Worm (Caenorhabditis elegans): ENCODE results near the gene fat-4.
A peak's percentile ranks its signal among the peaks of the same experiment; 100 is the strongest.

Gene fat-4

DNA sequence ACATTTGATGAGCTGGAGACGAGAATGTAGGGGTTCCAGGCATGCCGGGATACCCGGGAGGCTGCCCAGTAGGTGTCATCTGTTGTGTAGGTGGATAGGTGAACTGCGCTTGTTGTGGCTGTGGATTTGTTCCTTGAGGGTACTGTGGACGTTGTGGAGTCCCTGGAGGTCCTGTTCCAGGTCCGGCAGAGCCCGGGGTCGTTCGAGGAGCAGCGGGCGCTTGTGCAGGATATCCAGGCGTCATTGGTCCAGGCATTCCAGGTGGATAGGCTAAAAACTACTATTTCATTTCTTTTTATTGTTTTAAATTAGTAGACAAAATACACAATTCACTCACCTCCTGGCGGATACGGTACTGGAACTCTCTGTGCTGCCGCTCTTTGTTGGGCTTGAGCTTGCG is 4.0 kb upstream of the fat-4 start:
- TF ChIP-seq nhr-76 (tag; optimal IDR thresholded peaks at IDR 0.05) (no peak), nhr-2 (tag; optimal IDR thresholded peaks at IDR 0.05) (no peak), pha-4 (tag; optimal IDR thresholded peaks at IDR 0.05) (no peak), bed-3 (GFP tag; optimal IDR thresholded peaks at IDR 0.05) (no peak), mab-5 (tag; optimal IDR thresholded peaks at IDR 0.05) (no peak), lin-32 (GFP tag; optimal IDR thresholded peaks at IDR 0.05) (no peak), sptf-1 (tag; optimal IDR thresholded peaks at IDR 0.05) (no peak), ces-1 (GFP tag; optimal IDR thresholded peaks at IDR 0.05) (no peak), mls-2 (tag; optimal IDR thresholded peaks at IDR 0.05) (no peak)

DNA sequence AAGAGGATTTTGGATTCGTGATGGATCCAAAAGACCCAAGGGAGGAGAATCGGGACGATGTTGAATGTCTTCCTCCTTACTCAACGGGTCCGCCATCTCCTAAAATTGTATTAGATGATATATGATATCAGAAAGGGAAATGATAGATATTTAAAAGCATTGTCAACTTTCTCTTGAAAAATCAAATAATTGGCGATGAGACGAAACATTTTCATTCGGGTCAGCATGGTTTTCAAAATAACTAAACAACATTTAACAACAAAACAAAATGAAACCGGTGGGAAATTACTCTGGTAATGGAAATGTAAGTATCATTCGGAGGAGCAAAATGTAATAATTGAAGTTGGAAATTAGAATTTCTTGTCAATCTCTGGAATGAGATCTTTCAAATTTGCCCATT is 2.7 kb upstream of the fat-4 start, which contains the start of gene pis-1:
Gene pis-1, minus strand, starts transcription at position 101 of the 400 bp plus-strand sequence.
- TF ChIP-seq mls-2 (tag; optimal IDR thresholded peaks at IDR 0.05): no peak
- TF ChIP-seq pha-4 (tag; optimal IDR thresholded peaks at IDR 0.05): no peak
- TF ChIP-seq mep-1 (tag; optimal IDR thresholded peaks at IDR 0.05): no peak
- TF ChIP-seq ceh-39 (tag; optimal IDR thresholded peaks at IDR 0.05): no peak
- TF ChIP-seq ham-2 (GFP tag; optimal IDR thresholded peaks at IDR 0.05): no peak
- TF ChIP-seq lin-13 (tag; optimal IDR thresholded peaks at IDR 0.05): no peak

DNA sequence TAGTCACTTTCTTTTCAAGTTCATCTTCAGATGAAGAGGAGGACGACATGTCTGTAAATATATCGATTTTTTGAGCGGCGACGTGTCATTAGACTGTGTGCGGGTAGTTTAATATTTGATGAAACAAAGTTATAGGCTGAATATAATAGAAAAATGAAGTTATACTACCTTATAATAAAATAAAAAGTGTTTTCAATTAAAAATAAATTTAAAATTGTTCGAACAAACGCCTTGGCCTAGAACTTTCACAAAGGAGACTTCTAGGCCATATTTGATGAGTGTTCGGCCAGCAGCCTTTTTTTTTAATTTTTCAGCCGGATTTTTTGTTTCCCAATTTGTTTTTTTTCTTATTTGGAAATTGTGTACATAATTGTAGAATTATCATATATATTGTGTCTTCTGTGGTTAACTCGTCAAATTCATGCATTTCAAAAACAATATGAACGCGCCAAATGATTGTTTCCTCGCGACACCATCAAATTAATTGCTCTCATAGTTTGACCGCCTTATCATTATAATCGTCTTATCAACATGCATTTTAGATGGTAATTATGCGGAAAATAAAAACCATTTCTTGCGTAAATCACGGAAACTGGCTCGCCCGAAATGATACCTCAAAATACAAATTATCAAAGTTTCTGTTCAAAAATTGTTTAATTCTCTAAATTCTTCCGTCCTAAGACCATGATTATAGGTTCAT is 1.8 kb upstream of the fat-4 start, which contains the start of gene T13F2.2:
Gene T13F2.2, minus strand, starts transcription at position 51 of the 700 bp plus-strand sequence.
- TF ChIP-seq sptf-1 (tag; optimal IDR thresholded peaks at IDR 0.05): no peak
- no peak for TF ChIP-seq nhr-2 (tag; optimal IDR thresholded peaks at IDR 0.05)
- no peak for TF ChIP-seq sem-2 (GFP tag; optimal IDR thresholded peaks at IDR 0.05)
- no peak for TF ChIP-seq unc-62 (GFP tag; optimal IDR thresholded peaks at IDR 0.05)
- no peak for TF ChIP-seq mep-1 (tag; optimal IDR thresholded peaks at IDR 0.05)
- TF ChIP-seq ceh-39 (tag; optimal IDR thresholded peaks at IDR 0.05): no peak
- TF ChIP-seq ces-1 (GFP tag; optimal IDR thresholded peaks at IDR 0.05): peak; percentile 22
- no peak for TF ChIP-seq ztf-11 (tag; optimal IDR thresholded peaks at IDR 0.05)
- TF ChIP-seq unc-120 (tag; optimal IDR thresholded peaks at IDR 0.05; ENCODE audit: poor library complexity, severe bottlenecking): no peak

DNA sequence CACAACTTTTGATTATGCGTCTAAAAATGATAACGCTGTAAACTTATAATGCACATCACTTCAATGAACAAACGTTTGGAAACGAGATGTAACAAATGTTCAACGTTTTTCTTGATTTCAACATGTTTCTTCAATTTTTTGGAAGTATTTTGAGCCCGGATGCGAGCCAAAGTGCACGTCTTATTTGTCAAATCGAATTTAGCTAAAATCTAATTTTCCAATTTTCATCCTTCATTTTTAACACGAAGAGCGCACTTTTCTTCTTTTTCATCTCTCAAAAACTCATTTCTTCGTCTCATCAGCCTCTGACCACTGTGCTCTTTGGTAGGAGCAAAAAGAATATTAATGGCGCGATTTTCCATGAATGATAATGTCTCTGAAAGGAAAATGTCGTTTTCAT is 922 bp upstream of the fat-4 start:
- no peak for TF ChIP-seq sem-2 (GFP tag; optimal IDR thresholded peaks at IDR 0.05)
- peak; percentile 94 for TF ChIP-seq ces-1 (GFP tag; optimal IDR thresholded peaks at IDR 0.05)

DNA sequence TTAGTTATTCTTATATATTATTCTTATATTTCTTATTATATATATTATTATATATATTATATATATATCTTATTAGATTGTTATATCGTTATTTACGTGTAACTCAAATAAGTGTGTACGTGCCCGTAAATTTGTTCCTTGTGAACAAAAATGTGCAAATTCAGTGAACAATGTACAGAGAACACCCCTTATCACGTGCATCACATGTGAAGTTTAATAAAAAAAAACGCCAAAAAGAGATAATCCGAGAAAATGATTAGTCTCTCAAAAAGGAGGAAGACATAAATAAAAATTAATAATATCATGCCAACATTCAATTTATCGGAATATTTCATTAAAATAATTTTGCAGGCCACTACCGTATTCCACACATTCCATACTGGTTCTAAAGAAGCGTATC is 435 bp downstream of the fat-4 start:
- TF ChIP-seq lin-13 (tag; optimal IDR thresholded peaks at IDR 0.05) (no peak), nhr-76 (tag; optimal IDR thresholded peaks at IDR 0.05) (no peak), elt-1 (tag; optimal IDR thresholded peaks at IDR 0.05; ENCODE audit: borderline replicate concordance, insufficient read depth) (no peak), ceh-43 (GFP tag; optimal IDR thresholded peaks at IDR 0.05) (no peak), pha-4 (tag; optimal IDR thresholded peaks at IDR 0.05) (no peak), mep-1 (tag; optimal IDR thresholded peaks at IDR 0.05) (no peak), unc-120 (tag; optimal IDR thresholded peaks at IDR 0.05; ENCODE audit: poor library complexity, severe bottlenecking) (no peak), drap-1 (GFP tag; optimal IDR thresholded peaks at IDR 0.05) (no peak)

DNA sequence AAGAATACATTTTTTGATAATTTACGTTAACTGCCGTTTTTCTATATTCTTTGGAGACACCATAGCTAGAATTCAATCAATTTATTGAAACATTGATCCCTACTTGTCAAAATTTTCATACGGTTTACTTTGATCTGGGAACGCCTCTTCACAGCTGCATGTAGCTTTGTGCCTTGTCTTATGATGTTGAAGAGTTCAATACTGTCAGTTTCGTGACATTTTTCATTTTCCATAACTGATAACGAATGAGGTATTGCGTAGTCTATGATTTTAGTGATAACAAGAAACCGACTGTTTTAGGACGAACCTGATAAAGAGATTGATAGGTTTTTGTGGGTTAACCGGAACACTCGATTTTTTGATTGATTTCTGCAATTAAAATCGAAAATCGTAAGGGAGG is 2.2 kb downstream of the fat-4 start:
- TF ChIP-seq ces-1 (GFP tag; optimal IDR thresholded peaks at IDR 0.05) (no peak), snpc-4 (tag; optimal IDR thresholded peaks at IDR 0.05) (no peak), sem-2 (GFP tag; optimal IDR thresholded peaks at IDR 0.05) (no peak), bed-3 (GFP tag; optimal IDR thresholded peaks at IDR 0.05) (no peak), blmp-1 (tag; optimal IDR thresholded peaks at IDR 0.05) (no peak)

DNA sequence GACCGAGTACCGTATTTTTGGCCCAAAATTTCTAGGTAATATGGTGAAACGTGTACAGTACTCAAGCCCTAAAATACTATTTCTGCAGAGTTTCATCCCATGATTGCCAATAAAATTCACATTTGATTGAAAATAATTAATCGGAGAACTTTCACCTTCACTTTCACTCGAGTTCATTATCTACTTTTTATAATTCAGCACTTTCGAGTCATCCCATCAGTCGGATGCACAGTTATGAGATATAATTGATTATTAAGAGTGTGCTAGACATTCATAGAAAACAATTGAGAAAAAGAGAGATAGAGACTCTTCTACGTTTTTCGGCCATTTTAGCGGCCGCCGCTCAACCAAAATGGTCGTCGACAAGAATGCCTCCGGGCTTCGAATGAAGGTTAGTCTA is 3.5 kb downstream of the fat-4 start, which contains the start of gene fat-3:
Gene fat-3, plus strand, starts transcription at position 313 of the 400 bp plus-strand sequence.
- no peak for TF ChIP-seq ztf-11 (tag; optimal IDR thresholded peaks at IDR 0.05)
- TF ChIP-seq nhr-2 (tag; optimal IDR thresholded peaks at IDR 0.05): no peak
- TF ChIP-seq nhr-76 (tag; optimal IDR thresholded peaks at IDR 0.05): no peak
- TF ChIP-seq mep-1 (tag; optimal IDR thresholded peaks at IDR 0.05): no peak
- no peak for TF ChIP-seq lin-13 (tag; optimal IDR thresholded peaks at IDR 0.05)
- TF ChIP-seq unc-39 (tag; optimal IDR thresholded peaks at IDR 0.05): no peak
- TF ChIP-seq lsy-2 (tag; optimal IDR thresholded peaks at IDR 0.05): no peak
- TF ChIP-seq ceh-39 (tag; optimal IDR thresholded peaks at IDR 0.05): no peak
- no peak for TF ChIP-seq hlh-1 (tag; optimal IDR thresholded peaks at IDR 0.05)
